Fruit fly (Drosophila melanogaster): Measurements from ENCODE around the gene ex.
A peak's percentile ranks its signal among the peaks of the same experiment; 100 is the strongest.

ex gene

dm6 chr2L:470336-470934 lies 39.4 kb downstream of the ex start (continued):
- peak; percentile 56 for TF ChIP-seq Hmx (GFP tag; optimal IDR thresholded peaks at IDR 0.05)
- no peak for TF ChIP-seq dan (GFP tag; IDR thresholded peaks at IDR 0.05)
- peak; percentile 78 for TF ChIP-seq Xbp1 (GFP tag; optimal IDR thresholded peaks at IDR 0.05)
- peak; percentile 80 for TF ChIP-seq Optix (GFP tag; IDR thresholded peaks at IDR 0.05)
- TF ChIP-seq bsh (GFP tag; optimal IDR thresholded peaks at IDR 0.05): peak; percentile 54 to 66
- peak; percentile 82 for TF ChIP-seq slbo (GFP tag; IDR thresholded peaks at IDR 0.05)
- 0 out of 2 replicates have a peak, but pooled peaks have one; percentile 36 for TF ChIP-seq Awh (GFP tag; IDR thresholded peaks at IDR 0.05)
- TF ChIP-seq CrebB (tag; optimal IDR thresholded peaks at IDR 0.05): no peak
- TF ChIP-seq emc (GFP tag; optimal IDR thresholded peaks at IDR 0.05): peak; percentile 39
- no peak for TF ChIP-seq Hey (tag; optimal IDR thresholded peaks at IDR 0.05)
- 0 out of 3 replicates have a peak, but pooled peaks have one; percentile 18 for TF ChIP-seq otp (GFP tag; IDR thresholded peaks at IDR 0.05)
- no peak for TF ChIP-seq cas (GFP tag; IDR thresholded peaks at IDR 0.05)
- TF ChIP-seq az2 (GFP tag; optimal IDR thresholded peaks at IDR 0.05): peak; percentile 71
- TF ChIP-seq CG6689 (GFP tag; IDR thresholded peaks at IDR 0.05): peak; percentile 82
- no peak for TF ChIP-seq toy (GFP tag; IDR thresholded peaks at IDR 0.05)
- no peak; the same call in 1 of the 2 replicates for TF ChIP-seq Ravus (GFP tag; IDR thresholded peaks at IDR 0.05)
- TF ChIP-seq Adf1 (GFP tag; IDR thresholded peaks at IDR 0.05): no peak; the same call in 1 of the 2 replicates
- peak; percentile 59; the same call in 1 of the 2 replicates for TF ChIP-seq CG32532 (GFP tag; IDR thresholded peaks at IDR 0.05)
- TF ChIP-seq CG34224 (GFP tag; IDR thresholded peaks at IDR 0.05; ENCODE audit: partially characterized antibody): 0 out of 3 replicates have a peak, but pooled peaks have one; percentile 35
- TF ChIP-seq CG15011 (GFP tag; optimal IDR thresholded peaks at IDR 0.05): peak; percentile 73
- TF ChIP-seq CG34422 (GFP tag; IDR thresholded peaks at IDR 0.05): peak; percentile 77
- TF ChIP-seq CG17568 (GFP tag; optimal IDR thresholded peaks at IDR 0.05): peak; percentile 72
- TF ChIP-seq dm (GFP tag; optimal IDR thresholded peaks at IDR 0.05): peak; percentile 18
- TF ChIP-seq cwo (GFP tag; optimal IDR thresholded peaks at IDR 0.05): peak; percentile 71
- no peak; the same call in 1 of the 2 replicates for TF ChIP-seq Poxn (GFP tag; IDR thresholded peaks at IDR 0.05)
- TF ChIP-seq CG8388 (GFP tag; optimal IDR thresholded peaks at IDR 0.05): peak; percentile 53
- no peak for TF ChIP-seq HLHmδ (GFP tag; optimal IDR thresholded peaks at IDR 0.05)
- no peak for TF ChIP-seq fd64A (GFP tag; optimal IDR thresholded peaks at IDR 0.05)
- peak; percentile 50 for TF ChIP-seq CG17829 (tag; optimal IDR thresholded peaks at IDR 0.05)
- peak; percentile 72 for TF ChIP-seq H2.0 (GFP tag; IDR thresholded peaks at IDR 0.05)
- peak; percentile 26 for TF ChIP-seq CG11085 (GFP tag; IDR thresholded peaks at IDR 0.05)
- peak; percentile 84 for TF ChIP-seq slp2 (GFP tag; optimal IDR thresholded peaks at IDR 0.05)
- 0 out of 2 replicates have a peak, but pooled peaks have one; percentile 41 for TF ChIP-seq klu (GFP tag; IDR thresholded peaks at IDR 0.05)
- no peak for TF ChIP-seq sna (GFP tag; IDR thresholded peaks at IDR 0.05; ENCODE audit: partially characterized antibody)
- TF ChIP-seq en (GFP tag; optimal IDR thresholded peaks at IDR 0.05): peak; percentile 68
- TF ChIP-seq twi (tag; optimal IDR thresholded peaks at IDR 0.05): no peak
- peak; percentile 82 for TF ChIP-seq Atf6 (GFP tag; IDR thresholded peaks at IDR 0.05)
- TF ChIP-seq unc-4 (GFP tag; IDR thresholded peaks at IDR 0.05; ENCODE audit: partially characterized antibody): no peak
- no peak for TF ChIP-seq Lhr (GFP tag; optimal IDR thresholded peaks at IDR 0.05)
- peak; percentile 61 for TF ChIP-seq B-H1 (GFP tag; IDR thresholded peaks at IDR 0.05)
- TF ChIP-seq Abd-B (GFP tag; optimal IDR thresholded peaks at IDR 0.05): peak; percentile 81
- TF ChIP-seq Max (GFP tag; optimal IDR thresholded peaks at IDR 0.05): peak; percentile 68
- peak; percentile 57 for TF ChIP-seq salm (tag; optimal IDR thresholded peaks at IDR 0.05)
- TF ChIP-seq gce (GFP tag; IDR thresholded peaks at IDR 0.05): 0 out of 3 replicates have a peak, but pooled peaks have one; percentile 35
- peak; percentile 63 for TF ChIP-seq CG18764 (GFP tag; optimal IDR thresholded peaks at IDR 0.05)
- peak; percentile 30; the same call in 1 of the 2 replicates for TF ChIP-seq CG16779 (GFP tag; IDR thresholded peaks at IDR 0.05)
- TF ChIP-seq CG6272 (GFP tag; IDR thresholded peaks at IDR 0.05): peak; percentile 44; the same call in 1 of the 2 replicates
- TF ChIP-seq nerfin-1 (tag; optimal IDR thresholded peaks at IDR 0.05): peak; percentile 27
- no peak for TF ChIP-seq usp (GFP tag; optimal IDR thresholded peaks at IDR 0.05)
- no peak for TF ChIP-seq aop (GFP tag; IDR thresholded peaks at IDR 0.05)
